Fruit fly (Drosophila melanogaster) Kc167 (cell line): ENCODE measurements around the gene CG10979.

ENCODE experiments used
- Sin3A ChIP-seq: fragments of >200 bp; optimal IDR thresholded peaks from 2 replicates; lab custom pipeline; 2018; ENCODE audit warnings: missing external identifiers
- h ChIP-seq: fragments of >200 bp; optimal IDR thresholded peaks from 3 replicates; lab custom pipeline; 2018; ENCODE audit warnings: missing external identifiers
- psq ChIP-seq: fragments of >200 bp; optimal IDR thresholded peaks from 2 replicates; lab custom pipeline; 2017; ENCODE audit warnings: missing external identifiers
- ttk ChIP-seq: sonication (Bioruptor generic); optimal IDR thresholded peaks from 2 replicates; lab custom pipeline; 2017; ENCODE audit warnings: missing external identifiers

DNA sequence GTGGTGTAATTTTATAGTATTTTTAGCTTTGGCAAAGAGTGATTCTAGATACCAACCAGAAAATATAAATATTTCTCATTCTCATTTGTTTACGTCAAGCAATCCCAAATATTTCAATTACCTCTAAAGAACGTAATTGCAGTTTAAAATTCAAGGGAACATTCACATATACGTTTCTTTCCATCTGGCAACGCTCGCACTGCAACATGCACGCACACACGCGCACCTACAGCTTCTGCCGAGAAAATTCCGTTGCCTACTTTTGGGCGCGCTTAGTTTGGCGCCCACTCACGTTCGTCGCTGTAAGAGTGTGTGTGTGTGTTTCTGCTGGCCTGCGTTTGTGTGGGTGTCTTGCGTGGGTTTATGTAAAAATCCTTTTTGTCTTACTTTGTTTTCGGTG lies 22.1 kb upstream of the CG10979 start:
- TF ChIP-seq psq (lab: Kevin White, UChicago) (no peak), Sin3A (lab: Kevin White, UChicago) (no peak), ttk (lab: Kevin White, UChicago) (no peak), h (lab: Kevin White, UChicago) (no peak)
